Worm (Caenorhabditis elegans) whole organism, L2 larva: ENCODE data around the gene D2096.5.

ENCODE experiments used
- ZK546.5 ChIP-seq: sonication (generic microtip); optimal IDR thresholded peaks from 2 replicates; lab custom pipeline; 2017; ENCODE audit warnings: missing biosample characterization, missing genetic modification characterization
- alr-1 ChIP-seq: fragments of 150-350 bp; optimal IDR thresholded peaks from 2 replicates; lab custom pipeline; 2014; ENCODE audit warnings: missing biosample characterization, missing genetic modification characterization
- ama-1 ChIP-seq: fragments of 150-350 bp; optimal IDR thresholded peaks from 2 replicates; lab custom pipeline; 2018; ENCODE audit warnings: inconsistent platforms
- blmp-1 ChIP-seq: sonication (generic microtip); optimal IDR thresholded peaks from 2 replicates; lab custom pipeline; 2017; ENCODE audit warnings: missing genetic modification characterization, mild to moderate bottlenecking, missing compliant biosample characterization, antibody characterized with exemption, moderate library complexity; ENCODE audit not compliant: insufficient read depth
- egl-27 ChIP-seq: sonication (generic microtip); optimal IDR thresholded peaks from 3 replicates; lab custom pipeline; 2017; ENCODE audit warnings: missing biosample characterization, missing genetic modification reagents, missing genetic modification characterization
- fos-1 ChIP-seq: fragments of 150-350 bp; optimal IDR thresholded peaks from 2 replicates; lab custom pipeline; 2014; ENCODE audit warnings: missing biosample characterization, missing genetic modification characterization
- gmeb-1 ChIP-seq: fragments of 150-350 bp; optimal IDR thresholded peaks from 2 replicates; lab custom pipeline; 2014; ENCODE audit warnings: missing biosample characterization, missing genetic modification characterization
- lin-11 ChIP-seq: fragments of 150-350 bp; sonication (generic microtip); optimal IDR thresholded peaks from 2 replicates; lab custom pipeline; 2014; ENCODE audit warnings: missing biosample characterization, missing genetic modification characterization, inconsistent platforms, mixed read lengths
- nhr-12 ChIP-seq: fragments of 150-350 bp; optimal IDR thresholded peaks from 2 replicates; lab custom pipeline; 2014; ENCODE audit warnings: missing biosample characterization, missing genetic modification characterization
- nhr-25 ChIP-seq: fragments of 150-350 bp; sonication (generic microtip); optimal IDR thresholded peaks from 3 replicates; lab custom pipeline; 2014; ENCODE audit warnings: missing biosample characterization, missing genetic modification characterization
- sma-3 ChIP-seq: sonication (generic microtip); optimal IDR thresholded peaks from 2 replicates; lab custom pipeline; 2016; ENCODE audit warnings: missing genetic modification reagents, missing genetic modification characterization, missing compliant biosample characterization
- unc-62 ChIP-seq: fragments of 150-350 bp; optimal IDR thresholded peaks from 2 replicates; lab custom pipeline; 2014; ENCODE audit warnings: missing biosample characterization, missing genetic modification reagents, missing genetic modification characterization
- zag-1 ChIP-seq: fragments of 150-350 bp; optimal IDR thresholded peaks from 2 replicates; lab custom pipeline; 2014; ENCODE audit warnings: missing biosample characterization, missing genetic modification characterization
- ztf-11 ChIP-seq: sonication (generic microtip); optimal IDR thresholded peaks from 2 replicates; lab custom pipeline; 2017; ENCODE audit warnings: missing biosample characterization, missing genetic modification characterization

- TF ChIP-seq nhr-12 (tag; lab: Kevin White, UChicago) (no peak), ztf-11 (tag; lab: Kevin White, UChicago) (no peak), blmp-1 (no peak), lin-11 (tag; lab: Kevin White, UChicago) (no peak), ZK546.5 (tag; lab: Kevin White, UChicago) (no peak), alr-1 (tag; lab: Kevin White, UChicago) (no peak), egl-27 (tag; lab: Kevin White, UChicago) (no peak), gmeb-1 (no peak), fos-1 (tag; lab: Kevin White, UChicago) (no peak), unc-62 (GFP tag; lab: Kevin White, UChicago) (no peak), ama-1 (no peak), sma-3 (GFP tag; lab: Kevin White, UChicago) (no peak), zag-1 (tag; lab: Kevin White, UChicago) (no peak), nhr-25 (no peak)
Observed at ce11 chrIV:8325667-8326066, 33.9 kb downstream of the D2096.5 start, which contains the start of gene F35H10.3.
